Fruit fly (Drosophila melanogaster): ENCODE results near the gene CG43135.

Gene CG43135

DNA sequence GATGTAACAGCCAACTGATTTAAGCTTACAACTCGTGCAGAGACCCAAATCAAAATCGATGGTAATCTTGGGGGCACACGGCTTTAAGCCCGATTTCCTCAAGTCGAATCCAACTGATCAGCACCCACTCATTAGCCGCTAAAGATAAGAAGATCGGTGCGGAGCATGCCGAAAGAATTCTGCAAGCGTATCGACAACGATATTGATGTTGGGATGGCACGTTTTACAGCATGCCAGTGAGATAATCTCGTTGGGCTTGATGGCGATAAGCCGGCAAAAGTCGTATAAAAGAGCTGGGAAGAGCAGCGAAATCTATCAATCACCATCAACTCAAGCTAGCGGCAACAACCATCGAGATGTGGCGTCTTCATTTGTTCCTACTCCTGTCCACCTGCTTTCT, 30.3 kb upstream of the CG43135 start, which contains the start of gene CG15570:
Gene CG15570, plus strand, starts transcription at position 301 of the 400 bp plus-strand sequence.
- TF ChIP-seq psq (GFP tag; optimal IDR thresholded peaks at IDR 0.05) (no peak), dsf (GFP tag; optimal IDR thresholded peaks at IDR 0.05; ENCODE audit: borderline replicate concordance) (no peak), woc (GFP tag; optimal IDR thresholded peaks at IDR 0.05) (no peak), GATAd (GFP tag; optimal IDR thresholded peaks at IDR 0.05) (no peak), lola (GFP tag; optimal IDR thresholded peaks at IDR 0.05) (no peak), Mio (GFP tag; optimal IDR thresholded peaks at IDR 0.05) (no peak), Rel (GFP tag; optimal IDR thresholded peaks at IDR 0.05) (no peak), Rel (tag; optimal IDR thresholded peaks at IDR 0.05) (no peak), sv (GFP tag; optimal IDR thresholded peaks at IDR 0.05) (no peak), foxo (GFP tag; optimal IDR thresholded peaks at IDR 0.05) (no peak), jim (GFP tag; optimal IDR thresholded peaks at IDR 0.05) (no peak), rgr (GFP tag; optimal IDR thresholded peaks at IDR 0.05) (no peak), brk (GFP tag; optimal IDR thresholded peaks at IDR 0.05) (no peak)

DNA sequence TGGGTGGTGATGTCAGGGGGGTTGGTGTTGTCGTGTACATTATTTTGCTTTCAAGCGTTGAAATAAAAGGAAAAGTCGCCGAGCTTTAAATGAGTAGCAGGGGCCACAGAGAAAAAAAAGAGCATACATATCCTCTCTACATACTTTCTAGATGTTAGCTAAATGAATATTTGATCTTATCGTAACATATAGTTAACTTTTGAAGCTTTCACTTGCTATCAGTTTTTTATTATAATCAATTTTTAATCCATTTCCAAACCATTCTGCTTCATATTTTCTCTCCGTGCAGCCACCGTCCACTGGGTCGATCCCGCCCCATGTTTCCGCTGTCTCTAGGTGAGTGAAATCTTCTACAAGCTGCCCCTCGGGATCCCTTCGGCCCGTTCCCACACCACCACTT, 23.2 kb upstream of the CG43135 start:
- no peak for TF ChIP-seq Sp1 (GFP tag; optimal IDR thresholded peaks at IDR 0.05)
- TF ChIP-seq fru (GFP tag; optimal IDR thresholded peaks at IDR 0.05), result no peak
- TF ChIP-seq CG32264 (GFP tag; optimal IDR thresholded peaks at IDR 0.05), result no peak
- TF ChIP-seq Hr78 (GFP tag; optimal IDR thresholded peaks at IDR 0.05), result no peak
- no peak for TF ChIP-seq N (GFP tag; optimal IDR thresholded peaks at IDR 0.05)
- no peak for TF ChIP-seq Hr83 (GFP tag; optimal IDR thresholded peaks at IDR 0.05; ENCODE audit: poor library complexity, severe bottlenecking)

dm6 chrX:4240146-4240545, 8.0 kb upstream of the CG43135 start:
- TF ChIP-seq Vsx2 (GFP tag; optimal IDR thresholded peaks at IDR 0.05; ENCODE audit: partially characterized antibody) (no peak), Myc (optimal IDR thresholded peaks at IDR 0.05) (peak; percentile 9)

- TF ChIP-seq Dfd (GFP tag; optimal IDR thresholded peaks at IDR 0.05), result no peak
- TF ChIP-seq rgr (GFP tag; optimal IDR thresholded peaks at IDR 0.05), result no peak
- TF ChIP-seq brk (GFP tag; optimal IDR thresholded peaks at IDR 0.05), result no peak
- TF ChIP-seq Hr83 (GFP tag; optimal IDR thresholded peaks at IDR 0.05; ENCODE audit: poor library complexity, severe bottlenecking), result no peak
- no peak for TF ChIP-seq Jra (GFP tag; optimal IDR thresholded peaks at IDR 0.05)
- no peak for TF ChIP-seq Myc (optimal IDR thresholded peaks at IDR 0.05)
- TF ChIP-seq Dif (GFP tag; optimal IDR thresholded peaks at IDR 0.05; ENCODE audit: partially characterized antibody), result no peak
- no peak for TF ChIP-seq h (GFP tag; optimal IDR thresholded peaks at IDR 0.05)
- no peak for TF ChIP-seq Sp1 (GFP tag; optimal IDR thresholded peaks at IDR 0.05)
- no peak for TF ChIP-seq CG32264 (GFP tag; optimal IDR thresholded peaks at IDR 0.05)
- TF ChIP-seq GATAd (GFP tag; optimal IDR thresholded peaks at IDR 0.05), result no peak
- no peak for TF ChIP-seq br (GFP tag; optimal IDR thresholded peaks at IDR 0.05)
- TF ChIP-seq foxo (GFP tag; optimal IDR thresholded peaks at IDR 0.05), result no peak
These were observed 5.5 kb upstream of the CG43135 start, which contains the start of gene Femcoat for dm6 chrX:4242726-4243125. TSS of gene Femcoat (minus strand) at chrX:4242826.

dm6 chrX:4246039-4246438, 2.1 kb upstream of the CG43135 start, which contains the start of gene Muc4B:
TSS of gene Muc4B (minus strand) at chrX:4246139.
- TF ChIP-seq dmrt93B (GFP tag; optimal IDR thresholded peaks at IDR 0.05) (no peak), sv (GFP tag; optimal IDR thresholded peaks at IDR 0.05) (no peak), CG9705 (GFP tag; optimal IDR thresholded peaks at IDR 0.05) (no peak), Rel (GFP tag; optimal IDR thresholded peaks at IDR 0.05) (no peak), Rel (tag; optimal IDR thresholded peaks at IDR 0.05) (no peak), GATAd (GFP tag; optimal IDR thresholded peaks at IDR 0.05) (no peak), jim (GFP tag; optimal IDR thresholded peaks at IDR 0.05) (no peak), dl (GFP tag; optimal IDR thresholded peaks at IDR 0.05; ENCODE audit: insufficient read depth in 1 of 2, partially characterized antibody in 2 of 2) (no peak), psq (GFP tag; optimal IDR thresholded peaks at IDR 0.05) (no peak), HLH106 (tag; optimal IDR thresholded peaks at IDR 0.05) (no peak), lola (GFP tag; optimal IDR thresholded peaks at IDR 0.05) (no peak)

DNA sequence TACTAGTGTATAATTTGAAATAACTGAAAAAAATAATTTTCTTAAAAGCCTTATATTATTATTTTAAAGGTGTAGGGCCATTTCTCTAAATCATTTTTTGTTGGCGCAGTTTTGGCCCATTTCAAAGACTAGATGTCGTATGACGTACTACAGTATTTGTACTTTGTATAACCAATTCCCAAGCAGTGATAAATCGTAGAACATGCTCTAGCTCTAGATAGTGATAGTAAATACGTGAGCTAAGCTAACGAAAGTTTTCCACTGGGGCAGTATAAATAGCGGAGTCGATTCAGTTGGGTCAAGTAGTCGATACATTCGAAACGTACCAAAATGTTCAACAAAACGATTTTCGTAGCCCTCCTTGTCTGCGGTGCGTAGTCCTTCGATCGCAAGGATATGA, 1.2 kb upstream of the CG43135 start, which contains the start of gene CG43134:
Gene CG43134, plus strand, starts transcription at position 301 of the 400 bp plus-strand sequence.
- TF ChIP-seq tai (GFP tag; optimal IDR thresholded peaks at IDR 0.05) (no peak), Dif (GFP tag; optimal IDR thresholded peaks at IDR 0.05; ENCODE audit: partially characterized antibody) (no peak), Hr83 (GFP tag; optimal IDR thresholded peaks at IDR 0.05; ENCODE audit: poor library complexity, severe bottlenecking) (no peak), pan (optimal IDR thresholded peaks at IDR 0.05) (no peak), GATAd (GFP tag; optimal IDR thresholded peaks at IDR 0.05) (no peak), Abd-B (GFP tag; optimal IDR thresholded peaks at IDR 0.05) (no peak), sv (GFP tag; optimal IDR thresholded peaks at IDR 0.05) (no peak), psq (GFP tag; optimal IDR thresholded peaks at IDR 0.05) (no peak), lola (GFP tag; optimal IDR thresholded peaks at IDR 0.05) (no peak), HLH106 (tag; optimal IDR thresholded peaks at IDR 0.05) (no peak), CrebA (GFP tag; optimal IDR thresholded peaks at IDR 0.05; ENCODE audit: borderline replicate concordance) (no peak), jim (GFP tag; optimal IDR thresholded peaks at IDR 0.05) (no peak), brk (GFP tag; optimal IDR thresholded peaks at IDR 0.05) (no peak), foxo (GFP tag; optimal IDR thresholded peaks at IDR 0.05) (no peak), Mio (GFP tag; optimal IDR thresholded peaks at IDR 0.05) (no peak), OdsH (GFP tag; optimal IDR thresholded peaks at IDR 0.05) (no peak), h (GFP tag; optimal IDR thresholded peaks at IDR 0.05) (no peak)
